Worm (Caenorhabditis elegans) whole organism, midembryonic: ENCODE data around the gene cyp-32B1.

ENCODE experiments used
- T22C8.4 ChIP-seq: fragments of 200-800 bp; sonication (Bioruptor generic); IDR thresholded peaks from 2 replicates; pipeline ENCODE4 v1.3.6; 2022; ENCODE audit warnings: missing genetic modification characterization, missing compliant biosample characterization
- cog-1 ChIP-seq: sonication (generic microtip); optimal IDR thresholded peaks from 2 replicates; lab custom pipeline; 2016; ENCODE audit warnings: missing genetic modification characterization, missing compliant biosample characterization
- flt-1 ChIP-seq: fragments of 200-800 bp; sonication (Bioruptor generic); IDR thresholded peaks from 2 replicates; pipeline ENCODE4 v1.3.6; 2022; ENCODE audit warnings: missing genetic modification characterization, missing compliant biosample characterization
- klf-2 ChIP-seq: fragments of 200-800 bp; sonication (Bioruptor generic); conservative IDR thresholded peaks from 2 replicates; pipeline ENCODE4 v1.3.6; 2022; ENCODE audit warnings: missing genetic modification reagents, missing genetic modification characterization, missing compliant biosample characterization
- med-1 ChIP-seq: sonication (generic microtip); optimal IDR thresholded peaks from 2 replicates; lab custom pipeline; 2017; ENCODE audit warnings: missing genetic modification characterization, mild to moderate bottlenecking, missing compliant biosample characterization, antibody characterized with exemption, missing genetic modification reagents; ENCODE audit not compliant: insufficient read depth
- tab-1 ChIP-seq: fragments of 200-800 bp; sonication (Bioruptor generic); IDR thresholded peaks from 2 replicates; pipeline ENCODE4 v1.3.6; 2022; ENCODE audit warnings: missing genetic modification characterization, missing compliant biosample characterization
- ztf-23 ChIP-seq: fragments of 200-800 bp; sonication (Bioruptor generic); IDR thresholded peaks from 2 replicates; pipeline ENCODE4 v1.3.6; 2022; ENCODE audit warnings: missing genetic modification reagents, missing genetic modification characterization, missing compliant biosample characterization
- ztf-29 ChIP-seq: fragments of 200-800 bp; sonication (Bioruptor generic); IDR thresholded peaks from 2 replicates; pipeline ENCODE4 v1.3.6; 2022; ENCODE audit warnings: missing genetic modification reagents, missing genetic modification characterization, missing compliant biosample characterization

ce11 chrV:2244751-2245150, 43.5 kb upstream of the cyp-32B1 start, which contains the start of gene cyp-33C5:
- TF ChIP-seq ztf-29 (GFP tag; lab: Robert Waterston, UW) (no peak), med-1 (GFP tag; lab: Kevin White, UChicago) (no peak), tab-1 (GFP tag; lab: Robert Waterston, UW) (no peak), ztf-23 (no peak), klf-2 (no peak), T22C8.4 (no peak), flt-1 (no peak), cog-1 (tag; lab: Kevin White, UChicago) (no peak)
